Worm (Caenorhabditis elegans) whole organism, L4/young adult: ENCODE measurements around the gene npp-20.

Experiments used
- W03F9.2 ChIP-seq: fragments of 150-350 bp; optimal IDR thresholded peaks from 2 replicates; lab custom pipeline; 2014; ENCODE audit warnings: missing biosample characterization, missing genetic modification characterization
- dao-5 ChIP-seq: sonication (generic microtip); optimal IDR thresholded peaks from 2 replicates; lab custom pipeline; 2016; ENCODE audit warnings: missing genotype, missing genetic modification characterization, moderate library complexity, missing compliant biosample characterization
- him-1 ChIP-seq: sonication (generic microtip); optimal IDR thresholded peaks from 2 replicates; lab custom pipeline; 2016; ENCODE audit warnings: missing genotype, missing genetic modification reagents, missing genetic modification characterization, missing compliant biosample characterization

The npp-20 gene

ce11 chrIV:1472145-1472544, 23.7 kb downstream of the npp-20 start:
- TF ChIP-seq W03F9.2 = no peak

- no peak for TF ChIP-seq him-1
- no peak for TF ChIP-seq W03F9.2
- no peak for TF ChIP-seq dao-5 (tag; lab: Kevin White, UChicago)
Measured at ce11 chrIV:1470364-1470763, 25.5 kb downstream of the npp-20 start.

- TF ChIP-seq W03F9.2 (no peak), him-1 (no peak), dao-5 (tag; lab: Kevin White, UChicago) (no peak)
Measured at ce11 chrIV:1469093-1469492, 26.7 kb downstream of the npp-20 start.

- no peak for TF ChIP-seq him-1
- no peak for TF ChIP-seq W03F9.2
- no peak for TF ChIP-seq dao-5 (tag; lab: Kevin White, UChicago)
Measured at ce11 chrIV:1465462-1465861, 30.4 kb downstream of the npp-20 start.

ce11 chrIV:1461463-1461862, 34.4 kb downstream of the npp-20 start:
- no peak for TF ChIP-seq him-1

- no peak for TF ChIP-seq dao-5 (tag; lab: Kevin White, UChicago)
- no peak for TF ChIP-seq W03F9.2
- TF ChIP-seq him-1 = no peak
Measured at ce11 chrIV:1460686-1461085, 35.1 kb downstream of the npp-20 start, which contains the start of gene col-106. Gene col-106 (minus strand): TSS chrIV:1460786.

ce11 chrIV:1459826-1460489, 35.9 kb downstream of the npp-20 start:
- no peak for TF ChIP-seq dao-5 (tag; lab: Kevin White, UChicago)
- no peak for TF ChIP-seq W03F9.2
- TF ChIP-seq him-1 = no peak

ce11 chrIV:1459419-1459818, 36.4 kb downstream of the npp-20 start:
- no peak for TF ChIP-seq W03F9.2
- TF ChIP-seq him-1 = no peak
- no peak for TF ChIP-seq dao-5 (tag; lab: Kevin White, UChicago)

ce11 chrIV:1458192-1458591, 37.6 kb downstream of the npp-20 start:
- TF ChIP-seq him-1 (no peak), dao-5 (tag; lab: Kevin White, UChicago) (no peak), W03F9.2 (no peak)

ce11 chrIV:1456775-1457174, 39.0 kb downstream of the npp-20 start, which contains the start of gene nadk-1:
Gene nadk-1 (plus strand): TSS chrIV:1457075.
- no peak for TF ChIP-seq him-1
- TF ChIP-seq dao-5 (tag; lab: Kevin White, UChicago) = no peak
- no peak for TF ChIP-seq W03F9.2

- no peak for TF ChIP-seq dao-5 (tag; lab: Kevin White, UChicago)
- TF ChIP-seq W03F9.2 = no peak
- TF ChIP-seq him-1 = no peak
Measured at ce11 chrIV:1455006-1455405, 40.8 kb downstream of the npp-20 start.

- no peak for TF ChIP-seq W03F9.2
- no peak for TF ChIP-seq dao-5 (tag; lab: Kevin White, UChicago)
- TF ChIP-seq him-1 = no peak
Measured at ce11 chrIV:1454194-1454593, 41.6 kb downstream of the npp-20 start.

- TF ChIP-seq W03F9.2 (no peak), him-1 (no peak), dao-5 (tag; lab: Kevin White, UChicago) (no peak)
Measured at ce11 chrIV:1453451-1453850, 42.4 kb downstream of the npp-20 start.

- TF ChIP-seq dao-5 (tag; lab: Kevin White, UChicago) = no peak
- TF ChIP-seq W03F9.2 = no peak
- TF ChIP-seq him-1 = no peak
Measured at ce11 chrIV:1452480-1452879, 43.3 kb downstream of the npp-20 start.

- TF ChIP-seq W03F9.2 (no peak), him-1 (no peak)
Measured at ce11 chrIV:1445920-1446319, 49.9 kb downstream of the npp-20 start, which contains the start of gene clp-7. Gene clp-7 (minus strand): TSS chrIV:1445966.

ce11 chrIV:1443997-1444678, 51.7 kb downstream of the npp-20 start:
- TF ChIP-seq W03F9.2 = no peak
- TF ChIP-seq him-1 = no peak
- TF ChIP-seq dao-5 (tag; lab: Kevin White, UChicago) = no peak
